Fruit fly (Drosophila melanogaster) whole organism: Measurements from ENCODE around the gene Mrp5.

Experiments
- Dll ChIP-seq: fragments of >200 bp; optimal IDR thresholded peaks from 2 replicates; lab custom pipeline; 2017
- psq ChIP-seq: fragments of >200 bp; optimal IDR thresholded peaks from 2 replicates; lab custom pipeline; 2017

dm6 chr3R:19838925-19839601 is 36.4 kb downstream of the Mrp5 start:
- TF ChIP-seq Dll (lab: Kevin White, UChicago) (no peak), psq (lab: Kevin White, UChicago) (no peak)
